Worm (Caenorhabditis elegans) whole organism, young adult: ENCODE data around the gene cdl-1.

ENCODE experiments used
- F57C9.4 ChIP-seq: sonication (generic microtip); optimal IDR thresholded peaks from 2 replicates; lab custom pipeline; 2017; ENCODE audit warnings: mild to moderate bottlenecking, missing genetic modification characterization, missing compliant biosample characterization
- ama-1 ChIP-seq, 3 experiments: fragments of 150-350 bp in 1 of 3; sonication (generic microtip) in 2 of 3; optimal IDR thresholded peaks; 2 replicates each; lab custom pipeline; 2014 to 2018; ENCODE audit warnings: missing biosample characterization in 2 of 3, missing genetic modification characterization in 2 of 3, missing genetic modification reagents in 2 of 3
- pha-4 ChIP-seq: fragments of 150-350 bp; sonication (generic microtip); optimal IDR thresholded peaks from 2 replicates; lab custom pipeline; 2014; ENCODE audit warnings: missing biosample characterization, missing genetic modification reagents, missing genetic modification characterization
- sdz-38 ChIP-seq: sonication (generic microtip); optimal IDR thresholded peaks from 2 replicates; lab custom pipeline; 2016; ENCODE audit warnings: missing genotype, missing genetic modification characterization, missing compliant biosample characterization

ce11 chrII:10824046-10824445, 38.8 kb downstream of the cdl-1 start, which contains the start of the genes R06F6.12 and mix-1:
- TF ChIP-seq F57C9.4 (tag; lab: Kevin White, UChicago) (no peak), ama-1 (optimal IDR thresholded peaks at IDR 0.05; lab: Kevin White, UChicago) (no peak), ama-1 (GFP tag; optimal IDR thresholded peaks at IDR 0.05; lab: Kevin White, UChicago) (no peak), sdz-38 (tag; lab: Kevin White, UChicago) (no peak), pha-4 (tag; lab: Kevin White, UChicago) (no peak)
